Fruit fly (Drosophila melanogaster) whole organism, wandering third instar larva: ENCODE results near the gene CG4278.
A peak's percentile ranks its signal among the peaks of the same experiment; 100 is the strongest.

Experiments
- Abd-B ChIP-seq: fragments of >200 bp; optimal IDR thresholded peaks from 2 replicates; lab custom pipeline; 2017; ENCODE audit warnings: missing biosample characterization, missing genetic modification characterization
- CG32264 ChIP-seq: fragments of 200-800 bp; sonication (Bioruptor generic); optimal IDR thresholded peaks from 2 replicates; lab custom pipeline; 2016; ENCODE audit warnings: missing biosample characterization, missing genetic modification characterization
- CG9705 ChIP-seq: fragments of 200-800 bp; sonication (Bioruptor generic); optimal IDR thresholded peaks from 2 replicates; lab custom pipeline; 2018; ENCODE audit warnings: missing biosample characterization, mild to moderate bottlenecking, missing genetic modification characterization
- CrebA ChIP-seq: fragments of 200-800 bp; sonication (Bioruptor generic); optimal IDR thresholded peaks from 2 replicates; lab custom pipeline; 2016; ENCODE audit warnings: missing biosample characterization, mild to moderate bottlenecking, missing genetic modification characterization, borderline replicate concordance
- Dfd ChIP-seq: fragments of >200 bp; optimal IDR thresholded peaks from 2 replicates; lab custom pipeline; 2017; ENCODE audit warnings: missing biosample characterization, missing genetic modification characterization
- Dif ChIP-seq: fragments of 200-275, 200-300 bp; sonication (Bioruptor generic); optimal IDR thresholded peaks from 2 replicates; lab custom pipeline; 2018; ENCODE audit warnings: missing biosample characterization, missing genetic modification characterization; ENCODE audit not compliant: partially characterized antibody
- GATAd ChIP-seq: sonication (Bioruptor generic); optimal IDR thresholded peaks from 2 replicates; lab custom pipeline; 2016; ENCODE audit warnings: missing biosample characterization, missing genetic modification characterization
- HLH106 ChIP-seq: fragments of 200-800 bp; optimal IDR thresholded peaks from 3 replicates; lab custom pipeline; 2019; ENCODE audit warnings: missing biosample characterization, mild to moderate bottlenecking, missing genetic modification characterization, moderate library complexity
- Hnf4 ChIP-seq: fragments of 200-800 bp; sonication (Bioruptor generic); optimal IDR thresholded peaks from 2 replicates; lab custom pipeline; 2016; ENCODE audit warnings: missing biosample characterization, mild to moderate bottlenecking, missing genetic modification characterization
- Hr78 ChIP-seq: fragments of >200 bp; optimal IDR thresholded peaks from 2 replicates; lab custom pipeline; 2017; ENCODE audit warnings: missing biosample characterization, missing genetic modification characterization
- Hr83 ChIP-seq: fragments of 200-300 bp; sonication (Bioruptor generic); optimal IDR thresholded peaks from 2 replicates; lab custom pipeline; 2016; ENCODE audit warnings: missing biosample characterization, mild to moderate bottlenecking, missing genetic modification characterization, moderate library complexity; ENCODE audit not compliant: poor library complexity, severe bottlenecking
- Jra ChIP-seq: sonication (Bioruptor generic); optimal IDR thresholded peaks from 2 replicates; lab custom pipeline; 2016; ENCODE audit warnings: missing biosample characterization, missing genetic modification characterization
- Mio ChIP-seq: sonication (Bioruptor generic); optimal IDR thresholded peaks from 2 replicates; lab custom pipeline; 2016; ENCODE audit warnings: missing biosample characterization, missing genetic modification characterization
- Myc ChIP-seq: fragments of >200 bp; optimal IDR thresholded peaks from 2 replicates; lab custom pipeline; 2017
- N ChIP-seq: fragments of >200 bp; optimal IDR thresholded peaks from 2 replicates; lab custom pipeline; 2018; ENCODE audit warnings: missing biosample characterization, missing external identifiers, missing genetic modification characterization
- OdsH ChIP-seq: fragments of 200-800 bp; sonication (Bioruptor generic); optimal IDR thresholded peaks from 2 replicates; lab custom pipeline; 2016; ENCODE audit warnings: missing biosample characterization, mild to moderate bottlenecking, missing genetic modification characterization
- Rel ChIP-seq, 2 experiments: fragments of 200-800 bp; sonication (Bioruptor generic) in 1 of 2; optimal IDR thresholded peaks; 2 replicates in 1 of 2; 3 replicates in 1 of 2; lab custom pipeline; 2016 to 2019; ENCODE audit warnings: mild to moderate bottlenecking in 2 of 2, missing biosample characterization in 2 of 2, missing genetic modification characterization in 2 of 2, moderate library complexity in 1 of 2
- Sp1 ChIP-seq: fragments of 200-800 bp; sonication (Bioruptor generic); optimal IDR thresholded peaks from 3 replicates; lab custom pipeline; 2019; ENCODE audit warnings: missing biosample characterization, mild to moderate bottlenecking, missing genetic modification characterization, moderate library complexity
- Vsx2 ChIP-seq: fragments of 200-300, 225-300 bp; sonication (Bioruptor generic); optimal IDR thresholded peaks from 2 replicates; lab custom pipeline; 2018; ENCODE audit warnings: missing biosample characterization, missing genetic modification characterization; ENCODE audit not compliant: partially characterized antibody
- br ChIP-seq: fragments of 200-800 bp; sonication (Bioruptor generic); optimal IDR thresholded peaks from 2 replicates; lab custom pipeline; 2016; ENCODE audit warnings: missing biosample characterization, missing genetic modification characterization
- brk ChIP-seq: fragments of 200-800 bp; sonication (Bioruptor generic); optimal IDR thresholded peaks from 2 replicates; lab custom pipeline; 2016; ENCODE audit warnings: missing biosample characterization, mild to moderate bottlenecking, missing genetic modification characterization
- dl ChIP-seq, 2 experiments: fragments of 175-275, 200-275 bp in 1 of 2; fragments of 200-275 bp in 1 of 2; sonication (Bioruptor generic); optimal IDR thresholded peaks; lab custom pipeline; 2018; ENCODE audit warnings: mild to moderate bottlenecking in 2 of 2, missing biosample characterization in 2 of 2, missing genetic modification characterization in 2 of 2, moderate library complexity in 2 of 2; ENCODE audit not compliant: partially characterized antibody in 2 of 2, insufficient read depth in 1 of 2
- dmrt93B ChIP-seq: fragments of 200-800 bp; sonication (Bioruptor generic); optimal IDR thresholded peaks from 2 replicates; lab custom pipeline; 2018; ENCODE audit warnings: missing biosample characterization, mild to moderate bottlenecking, missing genetic modification characterization
- dsf ChIP-seq: sonication (Bioruptor generic); optimal IDR thresholded peaks from 2 replicates; lab custom pipeline; 2016; ENCODE audit warnings: missing biosample characterization, missing genetic modification characterization, borderline replicate concordance
- ey ChIP-seq: fragments of 200-800 bp; sonication (Bioruptor generic); optimal IDR thresholded peaks from 2 replicates; lab custom pipeline; 2016; ENCODE audit warnings: missing biosample characterization, missing genetic modification characterization
- foxo ChIP-seq, 2 experiments: fragments of 200-800 bp; sonication (Bioruptor generic); optimal IDR thresholded peaks; 2 replicates in 1 of 2; 3 replicates in 1 of 2; lab custom pipeline; 2016 to 2017; ENCODE audit warnings: missing biosample characterization in 2 of 2, missing genetic modification characterization in 2 of 2
- fru ChIP-seq: fragments of 200-800 bp; sonication (Bioruptor generic); optimal IDR thresholded peaks from 3 replicates; lab custom pipeline; 2016; ENCODE audit warnings: missing biosample characterization, mild to moderate bottlenecking, missing genetic modification characterization
- h ChIP-seq: fragments of 200-800 bp; sonication (Bioruptor generic); optimal IDR thresholded peaks from 3 replicates; lab custom pipeline; 2016; ENCODE audit warnings: missing biosample characterization, mild to moderate bottlenecking, missing genetic modification characterization
- jim ChIP-seq: fragments of 175-275, 200-325 bp; sonication (Bioruptor generic); optimal IDR thresholded peaks from 2 replicates; lab custom pipeline; 2016; ENCODE audit warnings: missing biosample characterization, mild to moderate bottlenecking, missing genetic modification characterization
- lola ChIP-seq: fragments of >200 bp; optimal IDR thresholded peaks from 2 replicates; lab custom pipeline; 2017; ENCODE audit warnings: missing biosample characterization, missing genetic modification characterization
- pan ChIP-seq: fragments of >200 bp; optimal IDR thresholded peaks from 2 replicates; lab custom pipeline; 2017
- psq ChIP-seq: fragments of 200-800 bp; sonication (Bioruptor generic); optimal IDR thresholded peaks from 3 replicates; lab custom pipeline; 2017; ENCODE audit warnings: missing biosample characterization, mild to moderate bottlenecking, missing genetic modification characterization, moderate library complexity
- rgr ChIP-seq: fragments of 200-800 bp; sonication (Bioruptor generic); optimal IDR thresholded peaks from 3 replicates; lab custom pipeline; 2016; ENCODE audit warnings: missing biosample characterization, mild to moderate bottlenecking, missing genetic modification characterization
- sage ChIP-seq: fragments of 200-800 bp; sonication (Bioruptor generic); optimal IDR thresholded peaks from 2 replicates; lab custom pipeline; 2016; ENCODE audit warnings: missing biosample characterization, mild to moderate bottlenecking, missing genetic modification characterization
- sv ChIP-seq: fragments of 200-800 bp; sonication (Bioruptor generic); optimal IDR thresholded peaks from 3 replicates; lab custom pipeline; 2016; ENCODE audit warnings: missing biosample characterization, missing genetic modification characterization
- tai ChIP-seq: sonication (Bioruptor generic); optimal IDR thresholded peaks from 2 replicates; lab custom pipeline; 2016; ENCODE audit warnings: missing biosample characterization, missing genetic modification characterization
- usp ChIP-seq: fragments of >200 bp; optimal IDR thresholded peaks from 2 replicates; lab custom pipeline; 2017; ENCODE audit warnings: missing biosample characterization, missing genetic modification characterization
- woc ChIP-seq: sonication (Bioruptor generic); optimal IDR thresholded peaks from 2 replicates; lab custom pipeline; 2016; ENCODE audit warnings: missing biosample characterization, mild to moderate bottlenecking, missing genetic modification characterization

The CG4278 gene

dm6 chr2L:16284306-16285299 is 42.3 kb upstream of the CG4278 start:
- TF ChIP-seq Myc (peak; percentile 32), brk (peak; percentile 80), Jra (GFP tag; lab: Kevin White, UChicago) (no peak), HLH106 (tag; lab: Kevin White, UChicago) (peak; percentile 62), Dif (GFP tag; lab: Kevin White, UChicago) (peak; percentile 90), sage (peak; percentile 75), jim (GFP tag; lab: Kevin White, UChicago) (peak; percentile 59), N (GFP tag; lab: Kevin White, UChicago) (peak; percentile 33), woc (peak; percentile 36), Sp1 (GFP tag; lab: Kevin White, UChicago) (peak; percentile 64), sv (GFP tag; lab: Kevin White, UChicago) (no peak), Vsx2 (GFP tag; lab: Kevin White, UChicago) (peak; percentile 56), dmrt93B (GFP tag; lab: Kevin White, UChicago) (peak; percentile 54), ey (GFP tag; lab: Kevin White, UChicago) (peak; percentile 68), tai (GFP tag; lab: Kevin White, UChicago) (no peak), rgr (GFP tag; lab: Kevin White, UChicago) (peak; percentile 69), psq (peak; percentile 67), usp (GFP tag; lab: Kevin White, UChicago) (no peak), Abd-B (GFP tag; lab: Kevin White, UChicago) (peak; percentile 55), h (GFP tag; lab: Kevin White, UChicago) (peak; percentile 75), lola (GFP tag; lab: Kevin White, UChicago) (no peak), Rel (GFP tag; optimal IDR thresholded peaks at IDR 0.05; lab: Kevin White, UChicago) (peak; percentile 84), Rel (tag; optimal IDR thresholded peaks at IDR 0.05; lab: Kevin White, UChicago) (peak; percentile 70), GATAd (GFP tag; lab: Kevin White, UChicago) (no peak), CrebA (GFP tag; lab: Kevin White, UChicago) (peak; percentile 82), CG9705 (GFP tag; lab: Kevin White, UChicago) (peak; percentile 57), Hr78 (GFP tag; lab: Kevin White, UChicago) (no peak), Hr83 (GFP tag; lab: Kevin White, UChicago) (peak; percentile 61), fru (peak; percentile 50), br (GFP tag; lab: Kevin White, UChicago) (peak; percentile 69), dsf (GFP tag; lab: Kevin White, UChicago) (no peak), OdsH (GFP tag; lab: Kevin White, UChicago) (peak; percentile 54), foxo (GFP tag; optimal IDR thresholded peaks at IDR 0.05; lab: Kevin White, UChicago) (peak; percentile 49 to 63), Hnf4 (GFP tag; lab: Kevin White, UChicago) (peak; percentile 67), CG32264 (GFP tag; lab: Kevin White, UChicago) (no peak), dl (GFP tag; optimal IDR thresholded peaks at IDR 0.05; lab: Kevin White, UChicago; ENCODE audit: insufficient read depth in 1 of 2, partially characterized antibody in 2 of 2) (peak; percentile 54 to 57), Mio (GFP tag; lab: Kevin White, UChicago) (no peak)

dm6 chr2L:16285692-16286359 is 41.0 kb upstream of the CG4278 start:
- TF ChIP-seq Dif (GFP tag; lab: Kevin White, UChicago) (peak; percentile 39), fru (peak; percentile 81), Myc (no peak), dsf (GFP tag; lab: Kevin White, UChicago) (peak; percentile 11), HLH106 (tag; lab: Kevin White, UChicago) (peak; percentile 92), lola (GFP tag; lab: Kevin White, UChicago) (no peak), tai (GFP tag; lab: Kevin White, UChicago) (peak; percentile 71), br (GFP tag; lab: Kevin White, UChicago) (peak; percentile 90), ey (GFP tag; lab: Kevin White, UChicago) (peak; percentile 89), usp (GFP tag; lab: Kevin White, UChicago) (no peak), Rel (GFP tag; optimal IDR thresholded peaks at IDR 0.05; lab: Kevin White, UChicago) (no peak), Rel (tag; optimal IDR thresholded peaks at IDR 0.05; lab: Kevin White, UChicago) (peak; percentile 56), OdsH (GFP tag; lab: Kevin White, UChicago) (peak; percentile 80), Mio (GFP tag; lab: Kevin White, UChicago) (peak; percentile 17), CrebA (GFP tag; lab: Kevin White, UChicago) (peak; percentile 48), Abd-B (GFP tag; lab: Kevin White, UChicago) (no peak), sage (peak; percentile 77), GATAd (GFP tag; lab: Kevin White, UChicago) (peak; percentile 2), dmrt93B (GFP tag; lab: Kevin White, UChicago) (peak; percentile 72), woc (no peak), Vsx2 (GFP tag; lab: Kevin White, UChicago) (no peak), h (GFP tag; lab: Kevin White, UChicago) (peak; percentile 91), pan (lab: Kevin White, UChicago) (no peak), CG32264 (GFP tag; lab: Kevin White, UChicago) (peak; percentile 83), foxo (GFP tag; optimal IDR thresholded peaks at IDR 0.05; lab: Kevin White, UChicago) (peak; percentile 33 to 89), sv (GFP tag; lab: Kevin White, UChicago) (peak; percentile 51), CG9705 (GFP tag; lab: Kevin White, UChicago) (peak; percentile 63), Dfd (no peak), Hr83 (GFP tag; lab: Kevin White, UChicago) (no peak), Hnf4 (GFP tag; lab: Kevin White, UChicago) (peak; percentile 84), psq (peak; percentile 74), brk (peak; percentile 37), jim (GFP tag; lab: Kevin White, UChicago) (no peak)
